Fruit fly (Drosophila melanogaster): ENCODE results near the gene CG14931.

The CG14931 gene

dm6 chr2L:11754402-11754801 lies 33.7 kb upstream of the CG14931 start, which contains the start of gene Sfp33A1:
Gene Sfp33A1 (minus strand): TSS chr2L:11754502.
- no peak for TF ChIP-seq Dfd (GFP tag; optimal IDR thresholded peaks at IDR 0.05)
- TF ChIP-seq Rel (GFP tag; optimal IDR thresholded peaks at IDR 0.05), result no peak
- TF ChIP-seq Rel (tag; optimal IDR thresholded peaks at IDR 0.05), result no peak
- no peak for TF ChIP-seq GATAd (GFP tag; optimal IDR thresholded peaks at IDR 0.05)
- TF ChIP-seq Hnf4 (GFP tag; optimal IDR thresholded peaks at IDR 0.05), result no peak
- TF ChIP-seq Hr78 (GFP tag; optimal IDR thresholded peaks at IDR 0.05), result no peak
- TF ChIP-seq CrebA (GFP tag; optimal IDR thresholded peaks at IDR 0.05; ENCODE audit: borderline replicate concordance), result no peak
- TF ChIP-seq Hr83 (GFP tag; optimal IDR thresholded peaks at IDR 0.05; ENCODE audit: poor library complexity, severe bottlenecking), result no peak
- no peak for TF ChIP-seq h (GFP tag; optimal IDR thresholded peaks at IDR 0.05)
- TF ChIP-seq Mio (GFP tag; optimal IDR thresholded peaks at IDR 0.05), result no peak
- TF ChIP-seq sv (GFP tag; optimal IDR thresholded peaks at IDR 0.05), result no peak
- TF ChIP-seq usp (GFP tag; optimal IDR thresholded peaks at IDR 0.05), result no peak
- no peak for TF ChIP-seq jim (GFP tag; optimal IDR thresholded peaks at IDR 0.05)
- TF ChIP-seq fru (GFP tag; optimal IDR thresholded peaks at IDR 0.05), result no peak
- TF ChIP-seq CG32264 (GFP tag; optimal IDR thresholded peaks at IDR 0.05), result no peak
- TF ChIP-seq N (GFP tag; optimal IDR thresholded peaks at IDR 0.05), result no peak
- no peak for TF ChIP-seq dl (GFP tag; optimal IDR thresholded peaks at IDR 0.05; ENCODE audit: insufficient read depth in 1 of 2, partially characterized antibody in 2 of 2)
- no peak for TF ChIP-seq psq (GFP tag; optimal IDR thresholded peaks at IDR 0.05)
- no peak for TF ChIP-seq brk (GFP tag; optimal IDR thresholded peaks at IDR 0.05)

dm6 chr2L:11789690-11790089 lies 1.6 kb downstream of the CG14931 start, which contains the start of gene CG14932:
Gene CG14932 (plus strand): TSS chr2L:11789919.
- TF ChIP-seq CG9705 (GFP tag; optimal IDR thresholded peaks at IDR 0.05) (no peak), Hr83 (GFP tag; optimal IDR thresholded peaks at IDR 0.05; ENCODE audit: poor library complexity, severe bottlenecking) (no peak), foxo (GFP tag; optimal IDR thresholded peaks at IDR 0.05) (no peak), Rel (GFP tag; optimal IDR thresholded peaks at IDR 0.05) (no peak), Rel (tag; optimal IDR thresholded peaks at IDR 0.05) (no peak), fru (GFP tag; optimal IDR thresholded peaks at IDR 0.05) (no peak), psq (GFP tag; optimal IDR thresholded peaks at IDR 0.05) (no peak), Jra (GFP tag; optimal IDR thresholded peaks at IDR 0.05) (no peak), h (GFP tag; optimal IDR thresholded peaks at IDR 0.05) (no peak), sv (GFP tag; optimal IDR thresholded peaks at IDR 0.05) (no peak), HLH106 (tag; optimal IDR thresholded peaks at IDR 0.05) (no peak), jim (GFP tag; optimal IDR thresholded peaks at IDR 0.05) (no peak), rgr (GFP tag; optimal IDR thresholded peaks at IDR 0.05) (no peak), Hnf4 (GFP tag; optimal IDR thresholded peaks at IDR 0.05) (no peak), woc (GFP tag; optimal IDR thresholded peaks at IDR 0.05) (no peak), usp (GFP tag; optimal IDR thresholded peaks at IDR 0.05) (no peak), Abd-B (GFP tag; optimal IDR thresholded peaks at IDR 0.05) (no peak), brk (GFP tag; optimal IDR thresholded peaks at IDR 0.05) (no peak), CG32264 (GFP tag; optimal IDR thresholded peaks at IDR 0.05) (no peak), pan (optimal IDR thresholded peaks at IDR 0.05) (no peak), Vsx2 (GFP tag; optimal IDR thresholded peaks at IDR 0.05; ENCODE audit: partially characterized antibody) (no peak)

dm6 chr2L:11792265-11792664 lies 4.1 kb downstream of the CG14931 start, which contains the start of gene Tsp33B:
Gene Tsp33B (minus strand): TSS chr2L:11792365.
- no peak for TF ChIP-seq jim (GFP tag; optimal IDR thresholded peaks at IDR 0.05)

dm6 chr2L:11793986-11794385 lies 5.9 kb downstream of the CG14931 start, which contains the start of gene CG14937:
Gene CG14937 (minus strand): TSS chr2L:11794086.
- TF ChIP-seq jim (GFP tag; optimal IDR thresholded peaks at IDR 0.05) (no peak), GATAd (GFP tag; optimal IDR thresholded peaks at IDR 0.05) (no peak), dsf (GFP tag; optimal IDR thresholded peaks at IDR 0.05; ENCODE audit: borderline replicate concordance) (no peak), lola (GFP tag; optimal IDR thresholded peaks at IDR 0.05) (no peak), dmrt93B (GFP tag; optimal IDR thresholded peaks at IDR 0.05) (no peak), pan (optimal IDR thresholded peaks at IDR 0.05) (no peak), rgr (GFP tag; optimal IDR thresholded peaks at IDR 0.05) (no peak), Hr83 (GFP tag; optimal IDR thresholded peaks at IDR 0.05; ENCODE audit: poor library complexity, severe bottlenecking) (no peak), Abd-B (GFP tag; optimal IDR thresholded peaks at IDR 0.05) (no peak), h (GFP tag; optimal IDR thresholded peaks at IDR 0.05) (no peak), N (GFP tag; optimal IDR thresholded peaks at IDR 0.05) (no peak), CG32264 (GFP tag; optimal IDR thresholded peaks at IDR 0.05) (no peak), psq (GFP tag; optimal IDR thresholded peaks at IDR 0.05) (no peak), Jra (GFP tag; optimal IDR thresholded peaks at IDR 0.05) (no peak), sage (GFP tag; optimal IDR thresholded peaks at IDR 0.05) (no peak), br (GFP tag; optimal IDR thresholded peaks at IDR 0.05) (no peak), dl (GFP tag; optimal IDR thresholded peaks at IDR 0.05; ENCODE audit: insufficient read depth in 1 of 2, partially characterized antibody in 2 of 2) (no peak)
